Worm (Caenorhabditis elegans): ENCODE measurements around the gene Y54G2A.40.

The Y54G2A.40 gene

DNA sequence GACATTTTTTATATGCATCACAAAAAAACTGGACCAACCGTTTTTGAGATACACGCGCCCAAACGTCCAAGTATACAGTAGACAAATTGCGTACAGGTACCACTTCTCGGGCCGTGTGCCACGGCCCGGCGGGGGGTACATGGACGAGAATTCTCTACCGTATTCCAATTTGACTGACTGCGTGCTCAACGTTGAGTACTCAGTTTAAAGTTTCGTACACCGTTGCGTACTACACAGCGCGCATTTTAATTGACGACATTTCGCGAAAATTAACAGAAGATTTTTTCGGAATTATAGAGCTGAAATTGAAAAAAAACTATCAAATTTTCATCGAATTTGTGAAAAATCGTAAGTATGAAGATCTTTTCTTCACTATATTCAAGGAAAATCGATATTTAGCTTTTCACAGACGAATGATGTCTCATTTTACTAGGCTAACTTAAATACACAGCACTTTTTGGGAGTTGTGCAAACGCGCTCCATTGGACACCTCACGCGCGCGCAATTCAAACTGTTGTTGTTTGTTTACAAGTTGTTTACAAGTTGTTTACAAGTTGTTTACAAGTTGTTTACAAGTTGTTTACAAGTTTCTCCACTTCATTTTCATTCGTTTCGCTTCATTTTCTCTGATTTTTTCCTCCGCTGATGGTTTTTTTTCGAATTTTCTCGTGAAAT is 49.8 kb downstream of the Y54G2A.40 start:
- TF ChIP-seq pha-4 (tag; optimal IDR thresholded peaks at IDR 0.05) (peak; percentile 11), elt-2 (tag; optimal IDR thresholded peaks at IDR 0.05) (peak; percentile 8)

DNA sequence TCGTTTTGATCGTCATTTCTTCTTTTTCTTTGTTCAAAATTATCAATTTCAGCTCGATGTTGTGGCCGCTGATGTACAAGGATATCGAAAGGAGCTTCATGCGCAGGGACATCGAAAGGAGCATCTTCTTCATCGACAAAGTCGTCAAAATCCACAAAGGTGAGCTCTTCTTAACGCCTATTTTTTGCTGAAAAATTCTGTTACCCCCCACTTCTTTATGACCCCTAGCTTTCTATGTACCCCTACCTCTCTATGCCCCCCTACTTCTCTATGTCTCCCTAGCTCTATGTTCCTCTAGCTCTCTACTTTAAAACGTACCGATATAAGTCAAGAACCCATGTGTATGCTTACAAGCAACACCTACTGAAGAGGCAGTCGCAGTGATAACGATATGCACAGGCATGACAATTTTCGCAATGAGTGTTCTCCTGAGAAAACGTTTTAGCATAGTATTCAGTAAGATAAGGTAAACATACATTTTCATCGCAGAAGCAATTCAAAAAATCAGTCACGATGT is 51.4 kb downstream of the Y54G2A.40 start, which contains the start of gene Y54G2A.36:
TSS of gene Y54G2A.36 (plus strand) at position 51 of the 517 bp plus-strand sequence.
- TF ChIP-seq nhr-237 (tag; optimal IDR thresholded peaks at IDR 0.05) = no peak
- TF ChIP-seq ama-1 (optimal IDR thresholded peaks at IDR 0.05) = no peak
- TF ChIP-seq R02D3.7 (tag; optimal IDR thresholded peaks at IDR 0.05) = no peak
- no peak for TF ChIP-seq nhr-11 (tag; optimal IDR thresholded peaks at IDR 0.05)
- no peak for TF ChIP-seq ztf-4 (tag; optimal IDR thresholded peaks at IDR 0.05)
- no peak for TF ChIP-seq nhr-23 (tag; optimal IDR thresholded peaks at IDR 0.05)
